Worm (Caenorhabditis elegans) whole organism, late embryonic: ENCODE results near the gene R151.10.

Experiments
- C08G9.2 ChIP-seq: sonication (generic microtip); optimal IDR thresholded peaks from 2 replicates; lab custom pipeline; 2016; ENCODE audit warnings: mild to moderate bottlenecking, missing genetic modification characterization, moderate library complexity, missing compliant biosample characterization
- F13H6.1 ChIP-seq: sonication (generic microtip); optimal IDR thresholded peaks from 2 replicates; lab custom pipeline; 2016; ENCODE audit warnings: missing genetic modification characterization, missing compliant biosample characterization
- K02D7.2 ChIP-seq: sonication (generic microtip); optimal IDR thresholded peaks from 2 replicates; lab custom pipeline; 2017; ENCODE audit warnings: mild to moderate bottlenecking, missing genetic modification characterization, missing compliant biosample characterization
- K09A11.1 ChIP-seq: sonication (generic microtip); optimal IDR thresholded peaks from 2 replicates; lab custom pipeline; 2017; ENCODE audit warnings: antibody characterized with exemption, mild to moderate bottlenecking, missing genetic modification characterization, missing compliant biosample characterization; ENCODE audit not compliant: insufficient read depth
- T23F11.4 ChIP-seq: fragments of 200-800 bp; sonication (Bioruptor generic); optimal IDR thresholded peaks from 2 replicates; lab custom pipeline; 2018; ENCODE audit warnings: mild to moderate bottlenecking, missing genetic modification characterization, missing compliant biosample characterization
- Y22D7AL.16 ChIP-seq: sonication (generic microtip); optimal IDR thresholded peaks from 2 replicates; lab custom pipeline; 2016; ENCODE audit warnings: missing genetic modification characterization, missing compliant biosample characterization
- ceh-14 ChIP-seq: sonication (generic microtip); optimal IDR thresholded peaks from 2 replicates; lab custom pipeline; 2016; ENCODE audit warnings: missing genotype, missing genetic modification characterization, missing compliant biosample characterization
- ceh-2 ChIP-seq: sonication (generic microtip); optimal IDR thresholded peaks from 2 replicates; lab custom pipeline; 2016; ENCODE audit warnings: missing genotype, missing genetic modification characterization, missing compliant biosample characterization
- ceh-30 ChIP-seq: fragments of 150-350 bp; optimal IDR thresholded peaks from 2 replicates; lab custom pipeline; 2014; ENCODE audit warnings: missing biosample characterization, missing genetic modification characterization
- ceh-31 ChIP-seq: sonication (generic microtip); optimal IDR thresholded peaks from 2 replicates; lab custom pipeline; 2016; ENCODE audit warnings: missing genetic modification characterization, missing compliant biosample characterization
- ceh-34 ChIP-seq: sonication (generic microtip); optimal IDR thresholded peaks from 2 replicates; lab custom pipeline; 2016; ENCODE audit warnings: mild to moderate bottlenecking, missing genetic modification characterization, missing compliant biosample characterization
- ceh-45 ChIP-seq: fragments of 200-800 bp; sonication (Bioruptor generic); IDR thresholded peaks from 2 replicates; pipeline ENCODE4 v1.3.6; 2022; ENCODE audit warnings: missing genetic modification reagents, missing genetic modification characterization, missing compliant biosample characterization
- ceh-48 ChIP-seq: sonication (generic microtip); optimal IDR thresholded peaks from 2 replicates; lab custom pipeline; 2016; ENCODE audit warnings: missing genetic modification characterization, inconsistent platforms, missing compliant biosample characterization
- ceh-6 ChIP-seq: fragments of 200-800 bp; sonication (Bioruptor generic); optimal IDR thresholded peaks from 2 replicates; lab custom pipeline; 2018; ENCODE audit warnings: mild to moderate bottlenecking, missing genetic modification characterization, missing compliant biosample characterization
- dve-1 ChIP-seq: sonication (generic microtip); optimal IDR thresholded peaks from 2 replicates; lab custom pipeline; 2017; ENCODE audit warnings: antibody characterized with exemption, mild to moderate bottlenecking, missing genetic modification characterization, missing compliant biosample characterization
- elt-2 ChIP-seq: sonication (generic microtip); optimal IDR thresholded peaks from 2 replicates; lab custom pipeline; 2016; ENCODE audit warnings: missing genetic modification reagents, missing genetic modification characterization, missing compliant biosample characterization
- eyg-1 ChIP-seq: sonication (generic microtip); optimal IDR thresholded peaks from 2 replicates; lab custom pipeline; 2016; ENCODE audit warnings: missing genotype, missing genetic modification characterization, missing compliant biosample characterization
- fax-1 ChIP-seq: sonication (generic microtip); optimal IDR thresholded peaks from 2 replicates; lab custom pipeline; 2016; ENCODE audit warnings: missing genotype, missing genetic modification characterization, missing compliant biosample characterization
- fkh-6 ChIP-seq: sonication (generic microtip); optimal IDR thresholded peaks from 2 replicates; lab custom pipeline; 2016; ENCODE audit warnings: missing genetic modification characterization, missing compliant biosample characterization
- gmeb-2 ChIP-seq: sonication (generic microtip); optimal IDR thresholded peaks from 2 replicates; lab custom pipeline; 2016; ENCODE audit warnings: missing genetic modification characterization, inconsistent platforms, missing compliant biosample characterization
- hlh-13 ChIP-seq: fragments of 200-800 bp; sonication (Bioruptor generic); optimal IDR thresholded peaks from 2 replicates; lab custom pipeline; 2018; ENCODE audit warnings: mild to moderate bottlenecking, missing genetic modification characterization, missing compliant biosample characterization
- hlh-15 ChIP-seq: sonication (generic microtip); optimal IDR thresholded peaks from 2 replicates; lab custom pipeline; 2016; ENCODE audit warnings: missing genetic modification characterization, missing compliant biosample characterization
- hlh-6 ChIP-seq: sonication (generic microtip); optimal IDR thresholded peaks from 2 replicates; lab custom pipeline; 2016; ENCODE audit warnings: missing genotype, missing genetic modification characterization, missing compliant biosample characterization
- madf-2 ChIP-seq: sonication (generic microtip); optimal IDR thresholded peaks from 2 replicates; lab custom pipeline; 2017; ENCODE audit warnings: missing genetic modification characterization, missing compliant biosample characterization
- mec-3 ChIP-seq: sonication (generic microtip); optimal IDR thresholded peaks from 2 replicates; lab custom pipeline; 2016; ENCODE audit warnings: borderline replicate concordance, missing genetic modification characterization, missing compliant biosample characterization
- nfya-1 ChIP-seq: sonication (generic microtip); optimal IDR thresholded peaks from 2 replicates; lab custom pipeline; 2017; ENCODE audit warnings: missing genetic modification characterization, mild to moderate bottlenecking, missing compliant biosample characterization, antibody characterized with exemption, moderate library complexity
- npax-4 ChIP-seq: sonication (generic microtip); optimal IDR thresholded peaks from 2 replicates; lab custom pipeline; 2016; ENCODE audit warnings: missing genetic modification characterization, missing compliant biosample characterization
- pat-9 ChIP-seq: fragments of 200-800 bp; sonication (Bioruptor generic); optimal IDR thresholded peaks from 2 replicates; lab custom pipeline; 2018; ENCODE audit warnings: mild to moderate bottlenecking, missing genetic modification characterization, moderate library complexity, missing compliant biosample characterization
- pax-1 ChIP-seq: fragments of 150-350 bp; optimal IDR thresholded peaks from 2 replicates; lab custom pipeline; 2014; ENCODE audit warnings: missing biosample characterization, missing genetic modification characterization
- pqm-1 ChIP-seq: sonication (generic microtip); optimal IDR thresholded peaks from 2 replicates; lab custom pipeline; 2016; ENCODE audit warnings: missing genetic modification characterization, missing compliant biosample characterization
- sdc-2 ChIP-seq: sonication (generic microtip); optimal IDR thresholded peaks from 2 replicates; lab custom pipeline; 2016; ENCODE audit warnings: missing genotype, missing genetic modification characterization, missing compliant biosample characterization
- sox-4 ChIP-seq: sonication (generic microtip); optimal IDR thresholded peaks from 2 replicates; lab custom pipeline; 2017; ENCODE audit warnings: mild to moderate bottlenecking, missing genetic modification characterization, inconsistent platforms, missing compliant biosample characterization
- syd-9 ChIP-seq: sonication (generic microtip); optimal IDR thresholded peaks from 2 replicates; lab custom pipeline; 2016; ENCODE audit warnings: mild to moderate bottlenecking, missing genetic modification characterization, moderate library complexity, missing compliant biosample characterization
- tbx-7 ChIP-seq: sonication (generic microtip); optimal IDR thresholded peaks from 2 replicates; lab custom pipeline; 2016; ENCODE audit warnings: missing genotype, missing genetic modification characterization, missing compliant biosample characterization
- ttx-3 ChIP-seq: sonication (generic microtip); optimal IDR thresholded peaks from 2 replicates; lab custom pipeline; 2016; ENCODE audit warnings: missing genetic modification reagents, missing genetic modification characterization, missing compliant biosample characterization
- unc-3 ChIP-seq, 2 experiments: fragments of 200-800 bp in 1 of 2; sonication (Bioruptor generic) in 1 of 2; sonication (generic microtip) in 1 of 2; conservative IDR thresholded peaks in 1 of 2; optimal IDR thresholded peaks in 1 of 2; 2 replicates each; pipeline versions ENCODE4 v1.3.6 to Lab custom; 2016 to 2022; ENCODE audit warnings: missing compliant biosample characterization in 2 of 2, missing genetic modification characterization in 2 of 2, missing genetic modification reagents in 1 of 2
- unc-42 ChIP-seq: sonication (generic microtip); optimal IDR thresholded peaks from 2 replicates; lab custom pipeline; 2016; ENCODE audit warnings: missing genotype, missing genetic modification characterization, missing compliant biosample characterization
- unc-55 ChIP-seq: sonication (generic microtip); optimal IDR thresholded peaks from 2 replicates; lab custom pipeline; 2017; ENCODE audit warnings: missing biosample characterization, missing genetic modification reagents, missing genetic modification characterization
- unc-86 ChIP-seq: sonication (generic microtip); optimal IDR thresholded peaks from 2 replicates; lab custom pipeline; 2016; ENCODE audit warnings: missing genetic modification characterization, missing compliant biosample characterization
- zip-5 ChIP-seq: sonication (generic microtip); optimal IDR thresholded peaks from 2 replicates; lab custom pipeline; 2016; ENCODE audit warnings: missing genetic modification characterization, missing compliant biosample characterization
- ztf-16 ChIP-seq: sonication (generic microtip); optimal IDR thresholded peaks from 2 replicates; lab custom pipeline; 2017; ENCODE audit warnings: missing genetic modification characterization, missing compliant biosample characterization

The R151.10 gene

ce11 chrIII:7198838-7199237 is 31.9 kb downstream of the R151.10 start, which contains the start of gene pfd-5 (continued):
- TF ChIP-seq dve-1 (tag; lab: Kevin White, UChicago), result no peak
- no peak for TF ChIP-seq K02D7.2 (tag; lab: Kevin White, UChicago)
- TF ChIP-seq ceh-34 (tag; lab: Kevin White, UChicago), result no peak
- TF ChIP-seq ztf-16 (tag; lab: Kevin White, UChicago), result peak; percentile 43
- peak; percentile 73 for TF ChIP-seq ceh-14 (tag; lab: Kevin White, UChicago)
- TF ChIP-seq npax-4 (tag; lab: Kevin White, UChicago), result no peak
- TF ChIP-seq madf-2 (tag; lab: Kevin White, UChicago), result peak; percentile 20
- no peak for TF ChIP-seq pat-9 (tag; lab: Kevin White, UChicago)
- TF ChIP-seq pax-1 (tag; lab: Kevin White, UChicago), result no peak
- TF ChIP-seq nfya-1, result peak; percentile 46
- TF ChIP-seq zip-5 (tag; lab: Kevin White, UChicago), result peak; percentile 90
- no peak for TF ChIP-seq ttx-3
- peak; percentile 58 for TF ChIP-seq pqm-1 (tag; lab: Kevin White, UChicago)
- TF ChIP-seq mec-3 (tag; lab: Kevin White, UChicago), result no peak
- TF ChIP-seq hlh-13 (GFP tag; lab: Kevin White, UChicago), result no peak
- TF ChIP-seq T23F11.4 (GFP tag; lab: Kevin White, UChicago), result no peak
- TF ChIP-seq C08G9.2 (tag; lab: Kevin White, UChicago), result peak; percentile 92
- peak; percentile 47 for TF ChIP-seq fkh-6 (tag; lab: Kevin White, UChicago)
- TF ChIP-seq hlh-6, result peak; percentile 9
- peak; percentile 29 for TF ChIP-seq eyg-1 (tag; lab: Kevin White, UChicago)
- TF ChIP-seq ceh-30, result no peak
- TF ChIP-seq sdc-2, result peak; percentile 21
- peak; percentile 90 for TF ChIP-seq tbx-7 (tag; lab: Kevin White, UChicago)
- no peak for TF ChIP-seq K09A11.1 (tag; lab: Kevin White, UChicago)

- no peak for TF ChIP-seq ceh-48
- no peak for TF ChIP-seq npax-4 (tag; lab: Kevin White, UChicago)
- TF ChIP-seq nfya-1, result no peak
- TF ChIP-seq unc-42 (tag; lab: Kevin White, UChicago), result no peak
- TF ChIP-seq Y22D7AL.16, result no peak
- no peak for TF ChIP-seq ceh-6 (GFP tag; lab: Kevin White, UChicago)
- TF ChIP-seq hlh-15, result no peak
- TF ChIP-seq ceh-34 (tag; lab: Kevin White, UChicago), result no peak
- no peak for TF ChIP-seq eyg-1 (tag; lab: Kevin White, UChicago)
- no peak for TF ChIP-seq sox-4
Measured at ce11 chrIII:7197973-7198372, 32.8 kb downstream of the R151.10 start, which contains the start of gene exos-9. exos-9 (minus strand) TSS chrIII:7198073.

- no peak for TF ChIP-seq unc-55
- TF ChIP-seq tbx-7 (tag; lab: Kevin White, UChicago), result no peak
- TF ChIP-seq syd-9, result no peak
Measured at ce11 chrIII:7195325-7195724, 35.4 kb downstream of the R151.10 start, which contains the start of gene F37C12.18. F37C12.18 (minus strand) TSS chrIII:7195425.

ce11 chrIII:7192942-7193665 is 37.6 kb downstream of the R151.10 start, which contains the start of gene mec-14:
mec-14 (minus strand) TSS chrIII:7192992.
- no peak for TF ChIP-seq ceh-34 (tag; lab: Kevin White, UChicago)
- TF ChIP-seq F13H6.1, result no peak
- TF ChIP-seq fax-1 (tag; lab: Kevin White, UChicago), result no peak
- TF ChIP-seq sox-4, result no peak
- no peak for TF ChIP-seq ceh-31
- no peak for TF ChIP-seq unc-42 (tag; lab: Kevin White, UChicago)
- TF ChIP-seq unc-86 (tag; lab: Kevin White, UChicago), result no peak
- TF ChIP-seq ttx-3, result no peak
- no peak for TF ChIP-seq ceh-45 (GFP tag; lab: Robert Waterston, UW)
- TF ChIP-seq unc-3 (GFP tag; conservative IDR thresholded peaks at IDR 0.05; lab: Robert Waterston, UW), result no peak
- no peak for TF ChIP-seq unc-3 (tag; optimal IDR thresholded peaks at IDR 0.05; lab: Kevin White, UChicago)
- TF ChIP-seq elt-2, result no peak
- TF ChIP-seq gmeb-2 (tag; lab: Kevin White, UChicago), result no peak
- TF ChIP-seq ceh-2, result no peak
